Worm (Caenorhabditis elegans) whole organism, late embryonic: ENCODE data around the gene W08E12.7.
A peak's percentile ranks its signal among the peaks of the same experiment; 100 is the strongest.

Experiments used
- C08G9.2 ChIP-seq: sonication (generic microtip); optimal IDR thresholded peaks from 2 replicates; lab custom pipeline; 2016; ENCODE audit warnings: mild to moderate bottlenecking, missing genetic modification characterization, moderate library complexity, missing compliant biosample characterization
- F13H6.1 ChIP-seq: sonication (generic microtip); optimal IDR thresholded peaks from 2 replicates; lab custom pipeline; 2016; ENCODE audit warnings: missing genetic modification characterization, missing compliant biosample characterization
- K02D7.2 ChIP-seq: sonication (generic microtip); optimal IDR thresholded peaks from 2 replicates; lab custom pipeline; 2017; ENCODE audit warnings: mild to moderate bottlenecking, missing genetic modification characterization, missing compliant biosample characterization
- T23F11.4 ChIP-seq: fragments of 200-800 bp; sonication (Bioruptor generic); optimal IDR thresholded peaks from 2 replicates; lab custom pipeline; 2018; ENCODE audit warnings: mild to moderate bottlenecking, missing genetic modification characterization, missing compliant biosample characterization
- ahr-1 ChIP-seq: sonication (generic microtip); optimal IDR thresholded peaks from 2 replicates; lab custom pipeline; 2016; ENCODE audit warnings: missing genetic modification characterization, missing compliant biosample characterization
- ceh-14 ChIP-seq: sonication (generic microtip); optimal IDR thresholded peaks from 2 replicates; lab custom pipeline; 2016; ENCODE audit warnings: missing genotype, missing genetic modification characterization, missing compliant biosample characterization
- ceh-18 ChIP-seq: sonication (generic microtip); optimal IDR thresholded peaks from 2 replicates; lab custom pipeline; 2016; ENCODE audit warnings: missing genetic modification characterization, missing compliant biosample characterization
- ceh-19 ChIP-seq: fragments of 200-800 bp; sonication (Bioruptor generic); optimal IDR thresholded peaks from 2 replicates; lab custom pipeline; 2018; ENCODE audit warnings: mild to moderate bottlenecking, missing genetic modification characterization, missing compliant biosample characterization
- ceh-2 ChIP-seq: sonication (generic microtip); optimal IDR thresholded peaks from 2 replicates; lab custom pipeline; 2016; ENCODE audit warnings: missing genotype, missing genetic modification characterization, missing compliant biosample characterization
- ceh-30 ChIP-seq: fragments of 150-350 bp; optimal IDR thresholded peaks from 2 replicates; lab custom pipeline; 2014; ENCODE audit warnings: missing biosample characterization, missing genetic modification characterization
- ceh-31 ChIP-seq: sonication (generic microtip); optimal IDR thresholded peaks from 2 replicates; lab custom pipeline; 2016; ENCODE audit warnings: missing genetic modification characterization, missing compliant biosample characterization
- ceh-34 ChIP-seq: sonication (generic microtip); optimal IDR thresholded peaks from 2 replicates; lab custom pipeline; 2016; ENCODE audit warnings: mild to moderate bottlenecking, missing genetic modification characterization, missing compliant biosample characterization
- ceh-45 ChIP-seq: fragments of 200-800 bp; sonication (Bioruptor generic); IDR thresholded peaks from 2 replicates; pipeline ENCODE4 v1.3.6; 2022; ENCODE audit warnings: missing genetic modification reagents, missing genetic modification characterization, missing compliant biosample characterization
- ceh-6 ChIP-seq: fragments of 200-800 bp; sonication (Bioruptor generic); optimal IDR thresholded peaks from 2 replicates; lab custom pipeline; 2018; ENCODE audit warnings: mild to moderate bottlenecking, missing genetic modification characterization, missing compliant biosample characterization
- ceh-9 ChIP-seq: sonication (generic microtip); optimal IDR thresholded peaks from 2 replicates; lab custom pipeline; 2016; ENCODE audit warnings: mild to moderate bottlenecking, missing genetic modification characterization, inconsistent platforms, missing compliant biosample characterization
- che-1 ChIP-seq: sonication (generic microtip); optimal IDR thresholded peaks from 2 replicates; lab custom pipeline; 2016; ENCODE audit warnings: mild to moderate bottlenecking, missing genetic modification characterization, missing compliant biosample characterization
- dmd-4 ChIP-seq: sonication (generic microtip); optimal IDR thresholded peaks from 2 replicates; lab custom pipeline; 2016; ENCODE audit warnings: borderline replicate concordance, missing genetic modification characterization, missing compliant biosample characterization
- elt-2 ChIP-seq: sonication (generic microtip); optimal IDR thresholded peaks from 2 replicates; lab custom pipeline; 2016; ENCODE audit warnings: missing genetic modification reagents, missing genetic modification characterization, missing compliant biosample characterization
- elt-4 ChIP-seq: sonication (generic microtip); optimal IDR thresholded peaks from 2 replicates; lab custom pipeline; 2016; ENCODE audit warnings: missing genetic modification characterization, missing compliant biosample characterization
- ets-4 ChIP-seq: sonication (generic microtip); optimal IDR thresholded peaks from 2 replicates; lab custom pipeline; 2016; ENCODE audit warnings: missing genetic modification characterization, missing compliant biosample characterization
- eyg-1 ChIP-seq: sonication (generic microtip); optimal IDR thresholded peaks from 2 replicates; lab custom pipeline; 2016; ENCODE audit warnings: missing genotype, missing genetic modification characterization, missing compliant biosample characterization
- fax-1 ChIP-seq: sonication (generic microtip); optimal IDR thresholded peaks from 2 replicates; lab custom pipeline; 2016; ENCODE audit warnings: missing genotype, missing genetic modification characterization, missing compliant biosample characterization
- gmeb-2 ChIP-seq: sonication (generic microtip); optimal IDR thresholded peaks from 2 replicates; lab custom pipeline; 2016; ENCODE audit warnings: missing genetic modification characterization, inconsistent platforms, missing compliant biosample characterization
- hlh-13 ChIP-seq: fragments of 200-800 bp; sonication (Bioruptor generic); optimal IDR thresholded peaks from 2 replicates; lab custom pipeline; 2018; ENCODE audit warnings: mild to moderate bottlenecking, missing genetic modification characterization, missing compliant biosample characterization
- hlh-15 ChIP-seq: sonication (generic microtip); optimal IDR thresholded peaks from 2 replicates; lab custom pipeline; 2016; ENCODE audit warnings: missing genetic modification characterization, missing compliant biosample characterization
- hlh-30 ChIP-seq: sonication (generic microtip); optimal IDR thresholded peaks from 2 replicates; lab custom pipeline; 2017; ENCODE audit warnings: antibody characterized with exemption, missing genetic modification characterization, missing compliant biosample characterization; ENCODE audit not compliant: insufficient read depth
- hlh-6 ChIP-seq: sonication (generic microtip); optimal IDR thresholded peaks from 2 replicates; lab custom pipeline; 2016; ENCODE audit warnings: missing genotype, missing genetic modification characterization, missing compliant biosample characterization
- hlh-8 ChIP-seq: sonication (generic microtip); optimal IDR thresholded peaks from 2 replicates; lab custom pipeline; 2016; ENCODE audit warnings: missing genotype, missing genetic modification characterization, missing compliant biosample characterization
- lim-6 ChIP-seq: sonication (generic microtip); optimal IDR thresholded peaks from 2 replicates; lab custom pipeline; 2016; ENCODE audit warnings: missing genetic modification characterization, missing compliant biosample characterization
- mec-3 ChIP-seq: sonication (generic microtip); optimal IDR thresholded peaks from 2 replicates; lab custom pipeline; 2016; ENCODE audit warnings: borderline replicate concordance, missing genetic modification characterization, missing compliant biosample characterization
- nfya-1 ChIP-seq: sonication (generic microtip); optimal IDR thresholded peaks from 2 replicates; lab custom pipeline; 2017; ENCODE audit warnings: missing genetic modification characterization, mild to moderate bottlenecking, missing compliant biosample characterization, antibody characterized with exemption, moderate library complexity
- nhr-11 ChIP-seq: fragments of 150-350 bp; optimal IDR thresholded peaks from 2 replicates; lab custom pipeline; 2014; ENCODE audit warnings: missing biosample characterization, missing genetic modification characterization
- nhr-232 ChIP-seq: sonication (generic microtip); optimal IDR thresholded peaks from 2 replicates; lab custom pipeline; 2016; ENCODE audit warnings: missing genetic modification characterization, missing compliant biosample characterization
- npax-4 ChIP-seq: sonication (generic microtip); optimal IDR thresholded peaks from 2 replicates; lab custom pipeline; 2016; ENCODE audit warnings: missing genetic modification characterization, missing compliant biosample characterization
- odd-2 ChIP-seq: sonication (generic microtip); optimal IDR thresholded peaks from 2 replicates; lab custom pipeline; 2017; ENCODE audit warnings: antibody characterized with exemption, mild to moderate bottlenecking, missing genetic modification characterization, missing compliant biosample characterization
- pag-3 ChIP-seq: sonication (generic microtip); optimal IDR thresholded peaks from 2 replicates; lab custom pipeline; 2016; ENCODE audit warnings: missing compliant biosample characterization, missing genetic modification characterization, borderline replicate concordance
- pat-9 ChIP-seq: fragments of 200-800 bp; sonication (Bioruptor generic); optimal IDR thresholded peaks from 2 replicates; lab custom pipeline; 2018; ENCODE audit warnings: mild to moderate bottlenecking, missing genetic modification characterization, moderate library complexity, missing compliant biosample characterization
- pax-1 ChIP-seq: fragments of 150-350 bp; optimal IDR thresholded peaks from 2 replicates; lab custom pipeline; 2014; ENCODE audit warnings: missing biosample characterization, missing genetic modification characterization
- pha-2 ChIP-seq: sonication (generic microtip); optimal IDR thresholded peaks from 2 replicates; lab custom pipeline; 2017; ENCODE audit warnings: mild to moderate bottlenecking, missing genetic modification characterization, missing compliant biosample characterization
- pha-4 ChIP-seq: fragments of 150-350 bp; optimal IDR thresholded peaks from 2 replicates; lab custom pipeline; 2018; ENCODE audit warnings: missing biosample characterization, missing genetic modification reagents, missing genetic modification characterization
- pqm-1 ChIP-seq: sonication (generic microtip); optimal IDR thresholded peaks from 2 replicates; lab custom pipeline; 2016; ENCODE audit warnings: missing genetic modification characterization, missing compliant biosample characterization
- pros-1 ChIP-seq: fragments of 150-350 bp; optimal IDR thresholded peaks from 2 replicates; lab custom pipeline; 2014; ENCODE audit warnings: missing biosample characterization, missing genetic modification reagents, missing genetic modification characterization
- ref-2 ChIP-seq: sonication (generic microtip); optimal IDR thresholded peaks from 2 replicates; lab custom pipeline; 2016; ENCODE audit warnings: missing genetic modification characterization, missing compliant biosample characterization
- rnt-1 ChIP-seq: sonication (generic microtip); optimal IDR thresholded peaks from 2 replicates; lab custom pipeline; 2016; ENCODE audit warnings: missing genetic modification characterization, missing compliant biosample characterization
- sdc-2 ChIP-seq: sonication (generic microtip); optimal IDR thresholded peaks from 2 replicates; lab custom pipeline; 2016; ENCODE audit warnings: missing genotype, missing genetic modification characterization, missing compliant biosample characterization
- sox-4 ChIP-seq: sonication (generic microtip); optimal IDR thresholded peaks from 2 replicates; lab custom pipeline; 2017; ENCODE audit warnings: mild to moderate bottlenecking, missing genetic modification characterization, inconsistent platforms, missing compliant biosample characterization
- syd-9 ChIP-seq: sonication (generic microtip); optimal IDR thresholded peaks from 2 replicates; lab custom pipeline; 2016; ENCODE audit warnings: mild to moderate bottlenecking, missing genetic modification characterization, moderate library complexity, missing compliant biosample characterization
- tbx-2 ChIP-seq: sonication (generic microtip); optimal IDR thresholded peaks from 2 replicates; lab custom pipeline; 2016; ENCODE audit warnings: missing genetic modification characterization, missing compliant biosample characterization
- unc-42 ChIP-seq: sonication (generic microtip); optimal IDR thresholded peaks from 2 replicates; lab custom pipeline; 2016; ENCODE audit warnings: missing genotype, missing genetic modification characterization, missing compliant biosample characterization
- unc-86 ChIP-seq: sonication (generic microtip); optimal IDR thresholded peaks from 2 replicates; lab custom pipeline; 2016; ENCODE audit warnings: missing genetic modification characterization, missing compliant biosample characterization
- zip-5 ChIP-seq: sonication (generic microtip); optimal IDR thresholded peaks from 2 replicates; lab custom pipeline; 2016; ENCODE audit warnings: missing genetic modification characterization, missing compliant biosample characterization
- ztf-16 ChIP-seq: sonication (generic microtip); optimal IDR thresholded peaks from 2 replicates; lab custom pipeline; 2017; ENCODE audit warnings: missing genetic modification characterization, missing compliant biosample characterization

W08E12.7 gene

DNA sequence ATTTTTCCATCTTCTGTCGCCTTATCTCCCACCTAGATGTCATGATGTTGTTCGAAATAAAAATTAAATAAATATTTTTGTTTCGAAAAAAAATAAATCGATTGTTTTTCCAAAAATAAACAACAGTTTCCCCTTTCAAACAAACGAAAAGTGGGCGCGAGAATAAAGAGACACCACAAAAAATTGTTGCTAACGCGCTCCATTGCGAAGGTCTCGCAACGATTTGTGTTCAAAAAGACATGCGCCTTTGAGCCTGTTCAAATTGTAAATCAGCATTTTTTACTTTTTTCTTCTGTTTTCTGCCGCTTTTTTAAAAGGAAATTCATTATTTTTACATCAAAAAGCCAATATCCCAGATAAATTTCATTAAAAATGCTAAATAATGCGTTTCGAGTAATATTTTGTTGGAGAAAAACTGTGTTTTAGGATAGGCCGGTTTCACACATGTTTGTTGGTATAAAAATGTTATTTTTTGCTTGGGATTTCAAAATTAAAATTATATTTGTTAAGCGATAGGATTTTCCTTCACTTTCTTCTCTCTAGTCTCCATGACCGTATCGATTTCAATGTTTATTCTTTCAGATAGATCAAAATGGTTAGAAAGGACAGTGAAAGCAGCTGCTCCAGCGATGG lies at the start of gene W08E12.7:
Gene W08E12.7 (plus strand): TSS at position 583 of the 633 bp plus-strand sequence.
- peak; percentile 70 for TF ChIP-seq unc-86 (tag; lab: Kevin White, UChicago)
- peak; percentile 86 for TF ChIP-seq rnt-1 (tag; lab: Kevin White, UChicago)
- TF ChIP-seq dmd-4 (tag; lab: Kevin White, UChicago) = peak; percentile 69
- 0 out of 2 replicates have a peak, but pooled peaks have one; percentile 10 for TF ChIP-seq ceh-45 (GFP tag; lab: Robert Waterston, UW)
- peak; percentile 4 for TF ChIP-seq npax-4 (tag; lab: Kevin White, UChicago)
- TF ChIP-seq pha-2 = peak; percentile 15
- TF ChIP-seq elt-4 (tag; lab: Kevin White, UChicago) = no peak
- TF ChIP-seq T23F11.4 (GFP tag; lab: Kevin White, UChicago) = peak; percentile 17
- TF ChIP-seq F13H6.1 (tag; lab: Kevin White, UChicago) = peak; percentile 57
- no peak for TF ChIP-seq sox-4 (tag; lab: Kevin White, UChicago)
- TF ChIP-seq C08G9.2 (tag; lab: Kevin White, UChicago) = peak; percentile 65
- TF ChIP-seq ceh-30 (tag; lab: Kevin White, UChicago) = peak; percentile 23
- TF ChIP-seq sdc-2 (tag; lab: Kevin White, UChicago) = peak; percentile 0
- TF ChIP-seq nfya-1 (tag; lab: Kevin White, UChicago) = peak; percentile 89
- peak; percentile 41 for TF ChIP-seq ztf-16 (tag; lab: Kevin White, UChicago)
- TF ChIP-seq pat-9 (tag; lab: Kevin White, UChicago) = peak; percentile 35
- peak; percentile 91 for TF ChIP-seq ref-2 (tag; lab: Kevin White, UChicago)
- TF ChIP-seq nhr-11 (tag; lab: Kevin White, UChicago) = no peak
- peak; percentile 72 for TF ChIP-seq ceh-2 (tag; lab: Kevin White, UChicago)
- peak; percentile 72 for TF ChIP-seq unc-42 (tag; lab: Kevin White, UChicago)
- peak; percentile 91 for TF ChIP-seq tbx-2
- peak; percentile 42 for TF ChIP-seq eyg-1 (tag; lab: Kevin White, UChicago)
- peak; percentile 34 for TF ChIP-seq pax-1 (tag; lab: Kevin White, UChicago)
- no peak for TF ChIP-seq mec-3
- TF ChIP-seq nhr-232 (tag; lab: Kevin White, UChicago) = no peak
- TF ChIP-seq ceh-6 (GFP tag; lab: Kevin White, UChicago) = peak; percentile 22
- peak; percentile 15 for TF ChIP-seq ceh-19
- peak; percentile 84 for TF ChIP-seq hlh-8 (tag; lab: Kevin White, UChicago)
- TF ChIP-seq K02D7.2 (tag; lab: Kevin White, UChicago) = peak; percentile 3
- TF ChIP-seq ceh-31 (tag; lab: Kevin White, UChicago) = peak; percentile 94
- TF ChIP-seq elt-2 (tag; lab: Kevin White, UChicago) = peak; percentile 79
- TF ChIP-seq pqm-1 (tag; lab: Kevin White, UChicago) = peak; percentile 25
- TF ChIP-seq ets-4 (tag; lab: Kevin White, UChicago) = peak; percentile 84
- TF ChIP-seq ahr-1 (tag; lab: Kevin White, UChicago) = peak; percentile 25
- TF ChIP-seq syd-9 (tag; lab: Kevin White, UChicago) = peak; percentile 35
- TF ChIP-seq hlh-30 (tag; lab: Kevin White, UChicago) = peak; percentile 85
- no peak for TF ChIP-seq odd-2
- TF ChIP-seq lim-6 (tag; lab: Kevin White, UChicago) = no peak
- TF ChIP-seq hlh-15 (tag; lab: Kevin White, UChicago) = peak; percentile 41
- no peak for TF ChIP-seq pag-3 (tag; lab: Kevin White, UChicago)
- no peak for TF ChIP-seq gmeb-2 (tag; lab: Kevin White, UChicago)
- no peak for TF ChIP-seq hlh-6 (tag; lab: Kevin White, UChicago)
- no peak for TF ChIP-seq ceh-9 (tag; lab: Kevin White, UChicago)
- TF ChIP-seq pros-1 (tag; lab: Kevin White, UChicago) = peak; percentile 36
- TF ChIP-seq che-1 = peak; percentile 25
- TF ChIP-seq hlh-13 (GFP tag; lab: Kevin White, UChicago) = no peak
- TF ChIP-seq ceh-18 (tag; lab: Kevin White, UChicago) = peak; percentile 87
- peak; percentile 91 for TF ChIP-seq ceh-34 (tag; lab: Kevin White, UChicago)
- TF ChIP-seq pha-4 (tag; lab: Kevin White, UChicago) = no peak
- peak; percentile 78 for TF ChIP-seq ceh-14
- peak; percentile 78 for TF ChIP-seq fax-1 (tag; lab: Kevin White, UChicago)
- TF ChIP-seq zip-5 (tag; lab: Kevin White, UChicago) = peak; percentile 47
